Worm (Caenorhabditis elegans): ENCODE measurements around the gene lad-2.

- TF ChIP-seq odd-2 (tag; optimal IDR thresholded peaks at IDR 0.05) (no peak), ama-1 (optimal IDR thresholded peaks at IDR 0.05) (no peak)
Observed at ce11 chrIV:2986720-2987119, 8.4 kb upstream of the lad-2 start.
